Worm (Caenorhabditis elegans) whole organism, young adult: ENCODE data around the gene C32D5.10.

Experiments used
- B0035.1 ChIP-seq: sonication (generic microtip); optimal IDR thresholded peaks from 2 replicates; lab custom pipeline; 2016; ENCODE audit warnings: missing genetic modification characterization, mild to moderate bottlenecking, missing compliant biosample characterization, missing genotype, missing genetic modification reagents
- B0336.3 ChIP-seq: fragments of 200-800 bp; sonication (Bioruptor generic); IDR thresholded peaks from 2 replicates; pipeline ENCODE4 v1.3.6; 2022; ENCODE audit warnings: missing genetic modification characterization, missing compliant biosample characterization
- C06A6.2 ChIP-seq: fragments of 200-800 bp; sonication (Bioruptor generic); conservative IDR thresholded peaks from 2 replicates; pipeline ENCODE4 v1.3.6; 2022; ENCODE audit warnings: missing genetic modification characterization, missing compliant biosample characterization
- C17E4.6 ChIP-seq: fragments of 200-800 bp; sonication (Bioruptor generic); IDR thresholded peaks from 2 replicates; pipeline ENCODE4 v1.3.6; 2022; ENCODE audit warnings: missing genetic modification reagents, missing genetic modification characterization, missing compliant biosample characterization
- F22D6.2 ChIP-seq: sonication (generic microtip); optimal IDR thresholded peaks from 2 replicates; lab custom pipeline; 2016; ENCODE audit warnings: mild to moderate bottlenecking, missing genetic modification characterization, missing compliant biosample characterization
- F57C9.4 ChIP-seq: sonication (generic microtip); optimal IDR thresholded peaks from 2 replicates; lab custom pipeline; 2017; ENCODE audit warnings: mild to moderate bottlenecking, missing genetic modification characterization, missing compliant biosample characterization
- K12H6.12 ChIP-seq: fragments of 200-800 bp; sonication (Bioruptor generic); optimal IDR thresholded peaks from 2 replicates; lab custom pipeline; 2018; ENCODE audit warnings: mild to moderate bottlenecking, missing genetic modification characterization, missing compliant biosample characterization
- T07F8.4 ChIP-seq: sonication (generic microtip); optimal IDR thresholded peaks from 2 replicates; lab custom pipeline; 2016; ENCODE audit warnings: mild to moderate bottlenecking, missing genetic modification characterization, moderate library complexity, missing compliant biosample characterization
- Y53G8AR.9 ChIP-seq: fragments of 200-800 bp; sonication (Bioruptor generic); conservative IDR thresholded peaks from 2 replicates; pipeline ENCODE4 v1.3.6; 2022; ENCODE audit warnings: missing genetic modification reagents, missing genetic modification characterization, missing compliant biosample characterization
- Y79H2A.3 ChIP-seq: fragments of 200-800 bp; sonication (Bioruptor generic); conservative IDR thresholded peaks from 2 replicates; pipeline ENCODE4 v1.3.6; 2022; ENCODE audit warnings: missing genetic modification reagents, missing genetic modification characterization, missing compliant biosample characterization
- ama-1 ChIP-seq, 3 experiments: fragments of 150-350 bp in 1 of 3; sonication (generic microtip) in 2 of 3; optimal IDR thresholded peaks; 2 replicates each; lab custom pipeline; 2014 to 2018; ENCODE audit warnings: missing biosample characterization in 2 of 3, missing genetic modification characterization in 2 of 3, missing genetic modification reagents in 2 of 3
- attf-5 ChIP-seq: fragments of 200-800 bp; sonication (Bioruptor generic); optimal IDR thresholded peaks from 2 replicates; lab custom pipeline; 2018; ENCODE audit warnings: mild to moderate bottlenecking, missing genetic modification characterization, missing compliant biosample characterization
- cebp-1 ChIP-seq, 2 experiments: fragments of 200-800 bp in 1 of 2; sonication (Bioruptor generic) in 1 of 2; sonication (generic microtip) in 1 of 2; IDR thresholded peaks in 1 of 2; optimal IDR thresholded peaks in 1 of 2; 2 replicates each; pipeline versions ENCODE4 v1.3.6 to Lab custom; 2017 to 2022; ENCODE audit warnings: missing compliant biosample characterization in 2 of 2, missing genetic modification characterization in 2 of 2, mild to moderate bottlenecking in 1 of 2, missing genetic modification reagents in 1 of 2, moderate library complexity in 1 of 2
- ceh-58 ChIP-seq: fragments of 200-800 bp; sonication (Bioruptor generic); IDR thresholded peaks from 2 replicates; pipeline ENCODE4 v1.3.6; 2022; ENCODE audit warnings: missing genetic modification characterization, missing compliant biosample characterization
- dox-1 ChIP-seq: fragments of 200-800 bp; sonication (Bioruptor generic); IDR thresholded peaks from 2 replicates; pipeline ENCODE4 v1.3.6; 2022; ENCODE audit warnings: missing genetic modification reagents, missing genetic modification characterization, missing compliant biosample characterization
- egrh-3 ChIP-seq: fragments of 200-800 bp; sonication (Bioruptor generic); IDR thresholded peaks from 2 replicates; pipeline ENCODE4 v1.3.6; 2022; ENCODE audit warnings: missing genetic modification reagents, missing genetic modification characterization, missing compliant biosample characterization
- ekl-4 ChIP-seq: fragments of 200-800 bp; sonication (Bioruptor generic); IDR thresholded peaks from 2 replicates; pipeline ENCODE4 v1.3.6; 2022; ENCODE audit warnings: missing genetic modification reagents, missing genetic modification characterization, missing compliant biosample characterization
- fkh-3 ChIP-seq: sonication (generic microtip); optimal IDR thresholded peaks from 2 replicates; lab custom pipeline; 2016; ENCODE audit warnings: mild to moderate bottlenecking, missing genetic modification characterization, missing compliant biosample characterization
- hlh-12 ChIP-seq: sonication (generic microtip); optimal IDR thresholded peaks from 2 replicates; lab custom pipeline; 2016; ENCODE audit warnings: missing genetic modification characterization, missing compliant biosample characterization
- hmg-1.2 ChIP-seq: fragments of 200-800 bp; sonication (Bioruptor generic); IDR thresholded peaks from 2 replicates; pipeline ENCODE4 v1.3.6; 2022; ENCODE audit warnings: missing genetic modification reagents, missing genetic modification characterization, missing compliant biosample characterization
- hmg-20 ChIP-seq: fragments of 200-800 bp; sonication (Bioruptor generic); IDR thresholded peaks from 2 replicates; pipeline ENCODE4 v1.3.6; 2022; ENCODE audit warnings: missing genetic modification reagents, missing genetic modification characterization, missing compliant biosample characterization
- hrde-1 ChIP-seq: sonication (generic microtip); optimal IDR thresholded peaks from 2 replicates; lab custom pipeline; 2016; ENCODE audit warnings: missing genetic modification characterization, mild to moderate bottlenecking, missing compliant biosample characterization, moderate library complexity, missing genotype, missing genetic modification reagents, borderline replicate concordance
- lag-1 ChIP-seq: fragments of 200-800 bp; sonication (Bioruptor generic); IDR thresholded peaks from 2 replicates; pipeline ENCODE4 v1.3.6; 2022; ENCODE audit warnings: missing genetic modification reagents, missing genetic modification characterization, missing compliant biosample characterization
- lsl-1 ChIP-seq: fragments of 200-800 bp; sonication (Bioruptor generic); optimal IDR thresholded peaks from 2 replicates; lab custom pipeline; 2018; ENCODE audit warnings: mild to moderate bottlenecking, missing genetic modification characterization, moderate library complexity, missing compliant biosample characterization
- madf-3 ChIP-seq: fragments of 200-800 bp; sonication (Bioruptor generic); IDR thresholded peaks from 2 replicates; pipeline ENCODE4 v1.3.6; 2022; ENCODE audit warnings: missing genetic modification reagents, missing genetic modification characterization, missing compliant biosample characterization
- madf-6 ChIP-seq: fragments of 200-800 bp; sonication (Bioruptor generic); IDR thresholded peaks from 2 replicates; pipeline ENCODE4 v1.3.6; 2022; ENCODE audit warnings: missing genetic modification reagents, missing genetic modification characterization, missing compliant biosample characterization
- mcd-1 ChIP-seq: fragments of 200-800 bp; sonication (Bioruptor generic); IDR thresholded peaks from 2 replicates; pipeline ENCODE4 v1.3.6; 2022; ENCODE audit warnings: missing genetic modification reagents, missing genetic modification characterization, missing compliant biosample characterization
- nfyb-1 ChIP-seq: fragments of 200-800 bp; sonication (Bioruptor generic); IDR thresholded peaks from 2 replicates; pipeline ENCODE4 v1.3.6; 2022; ENCODE audit warnings: missing genetic modification reagents, missing genetic modification characterization, missing compliant biosample characterization
- nhr-120 ChIP-seq: fragments of 200-800 bp; sonication (Bioruptor generic); IDR thresholded peaks from 2 replicates; pipeline ENCODE4 v1.3.6; 2022; ENCODE audit warnings: missing genetic modification characterization, missing compliant biosample characterization
- nhr-80 ChIP-seq: sonication (generic microtip); optimal IDR thresholded peaks from 2 replicates; lab custom pipeline; 2016; ENCODE audit warnings: missing genetic modification characterization, missing compliant biosample characterization
- pbrm-1 ChIP-seq: fragments of 200-800 bp; sonication (Bioruptor generic); IDR thresholded peaks from 2 replicates; pipeline ENCODE4 v1.3.6; 2022; ENCODE audit warnings: missing genetic modification reagents, missing genetic modification characterization, missing compliant biosample characterization
- pha-4 ChIP-seq: fragments of 150-350 bp; sonication (generic microtip); optimal IDR thresholded peaks from 2 replicates; lab custom pipeline; 2014; ENCODE audit warnings: missing biosample characterization, missing genetic modification reagents, missing genetic modification characterization
- snpc-3.4 ChIP-seq: sonication (generic microtip); optimal IDR thresholded peaks from 2 replicates; lab custom pipeline; 2017; ENCODE audit warnings: missing genetic modification characterization, mild to moderate bottlenecking, missing compliant biosample characterization, antibody characterized with exemption, moderate library complexity, missing genotype, missing genetic modification reagents
- snpc-4 ChIP-seq, 5 experiments: fragments of 150-350 bp in 1 of 5; sonication (generic microtip) in 4 of 5; optimal IDR thresholded peaks; 2 replicates each; lab custom pipeline; 2014 to 2018; ENCODE audit warnings: missing genetic modification characterization in 5 of 5, missing biosample characterization in 3 of 5, antibody characterized with exemption in 2 of 5, mild to moderate bottlenecking in 2 of 5, missing compliant biosample characterization in 2 of 5, missing genotype in 2 of 5, moderate library complexity in 2 of 5, missing genetic modification reagents in 1 of 5
- unc-62 ChIP-seq: fragments of 150-350 bp; optimal IDR thresholded peaks from 2 replicates; lab custom pipeline; 2014; ENCODE audit warnings: missing biosample characterization, missing genetic modification reagents, missing genetic modification characterization
- ztf-22 ChIP-seq: fragments of 200-800 bp; sonication (Bioruptor generic); optimal IDR thresholded peaks from 2 replicates; lab custom pipeline; 2018; ENCODE audit warnings: mild to moderate bottlenecking, missing genetic modification characterization, moderate library complexity, missing compliant biosample characterization
- ztf-3 ChIP-seq: fragments of 200-800 bp; sonication (Bioruptor generic); optimal IDR thresholded peaks from 2 replicates; lab custom pipeline; 2018; ENCODE audit warnings: mild to moderate bottlenecking, missing genetic modification characterization, missing compliant biosample characterization

The C32D5.10 gene

DNA sequence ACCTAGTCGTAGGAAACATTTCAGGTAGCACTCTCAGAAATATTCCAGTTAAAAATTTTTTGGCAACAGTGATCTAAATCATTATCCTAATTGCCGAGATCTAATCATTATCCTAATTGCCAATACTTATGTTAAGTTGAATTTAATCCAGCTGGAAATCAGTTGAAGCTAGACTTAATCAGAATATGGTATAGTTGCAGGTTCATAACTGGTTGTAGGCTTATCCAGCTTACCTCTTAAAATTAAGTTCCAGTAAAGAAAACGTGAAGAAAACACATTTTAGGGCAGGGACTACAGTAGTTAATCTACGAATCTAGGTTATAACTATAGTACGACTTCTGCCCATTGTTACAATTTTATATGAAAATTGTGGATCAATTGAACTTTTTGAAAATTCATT lies 24.9 kb upstream of the C32D5.10 start:
- TF ChIP-seq T07F8.4 (tag; lab: Kevin White, UChicago), result no peak

DNA sequence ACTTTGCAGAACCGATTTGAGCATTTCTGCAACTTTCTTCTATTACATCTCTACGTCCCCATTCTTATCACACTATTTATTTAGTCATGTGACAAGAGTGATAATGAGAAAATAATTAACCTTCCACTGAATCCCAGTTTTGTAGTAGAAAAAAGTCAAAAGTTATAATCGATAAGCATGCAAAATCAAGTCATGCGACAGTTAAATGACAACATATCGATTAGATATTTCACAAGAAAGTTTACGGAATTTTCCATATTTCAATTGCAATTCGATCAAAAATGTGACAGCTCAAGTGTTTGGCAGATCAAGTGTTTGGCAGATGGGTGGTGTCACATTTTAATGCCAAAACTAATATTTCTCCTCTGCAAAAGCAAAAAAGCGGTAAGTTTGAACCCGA lies 22.9 kb upstream of the C32D5.10 start:
- peak; percentile 64 for TF ChIP-seq unc-62 (GFP tag; lab: Kevin White, UChicago)
- TF ChIP-seq cebp-1 (GFP tag; IDR thresholded peaks at IDR 0.05; lab: Robert Waterston, UW), result no peak; the same call in 1 of the 2 replicates
- TF ChIP-seq cebp-1 (tag; optimal IDR thresholded peaks at IDR 0.05; lab: Kevin White, UChicago), result peak; percentile 83
- no peak for TF ChIP-seq hlh-12 (tag; lab: Kevin White, UChicago)
- no peak for TF ChIP-seq pbrm-1 (GFP tag; lab: Robert Waterston, UW)
- TF ChIP-seq lsl-1 (GFP tag; lab: Kevin White, UChicago), result no peak
- TF ChIP-seq dox-1, result no peak
- peak; percentile 11 for TF ChIP-seq hrde-1
- no peak for TF ChIP-seq pha-4 (tag; lab: Kevin White, UChicago)
- no peak for TF ChIP-seq F22D6.2 (tag; lab: Kevin White, UChicago)
- TF ChIP-seq B0336.3 (GFP tag; lab: Robert Waterston, UW), result peak; percentile 67
- TF ChIP-seq C17E4.6, result no peak
- TF ChIP-seq mcd-1 (GFP tag; lab: Robert Waterston, UW), result peak; percentile 18; the same call in 1 of the 2 replicates
- TF ChIP-seq B0035.1 (tag; lab: Kevin White, UChicago), result no peak
- no peak for TF ChIP-seq nfyb-1 (GFP tag; lab: Robert Waterston, UW)
- no peak for TF ChIP-seq Y79H2A.3
- peak; percentile 81 for TF ChIP-seq nhr-80 (tag; lab: Kevin White, UChicago)
- TF ChIP-seq ekl-4 (GFP tag; lab: Robert Waterston, UW), result 0 out of 2 replicates have a peak, but pooled peaks have one; percentile 6
- no peak for TF ChIP-seq K12H6.12 (tag; lab: Kevin White, UChicago)
- TF ChIP-seq ztf-3, result no peak
- no peak for TF ChIP-seq lag-1 (GFP tag; lab: Robert Waterston, UW)
- no peak for TF ChIP-seq hmg-1.2 (GFP tag; lab: Robert Waterston, UW)
- TF ChIP-seq madf-6 (GFP tag; lab: Robert Waterston, UW), result peak; percentile 44; the same call in 1 of the 2 replicates
- TF ChIP-seq fkh-3 (tag; lab: Kevin White, UChicago), result no peak
- TF ChIP-seq attf-5 (GFP tag; lab: Kevin White, UChicago), result peak; percentile 27
- TF ChIP-seq madf-3 (GFP tag; lab: Robert Waterston, UW), result no peak
- TF ChIP-seq hmg-20 (GFP tag; lab: Robert Waterston, UW), result no peak
- 0 out of 2 replicates have a peak, but pooled peaks have one; percentile 9 for TF ChIP-seq Y53G8AR.9 (GFP tag; lab: Robert Waterston, UW)
- TF ChIP-seq C06A6.2 (GFP tag; lab: Robert Waterston, UW), result no peak
- TF ChIP-seq snpc-4 (GFP tag; optimal IDR thresholded peaks at IDR 0.05; lab: Kevin White, UChicago), result no peak
- TF ChIP-seq snpc-4 (tag; optimal IDR thresholded peaks at IDR 0.05; lab: Kevin White, UChicago), result no peak
- no peak for TF ChIP-seq F57C9.4 (tag; lab: Kevin White, UChicago)

DNA sequence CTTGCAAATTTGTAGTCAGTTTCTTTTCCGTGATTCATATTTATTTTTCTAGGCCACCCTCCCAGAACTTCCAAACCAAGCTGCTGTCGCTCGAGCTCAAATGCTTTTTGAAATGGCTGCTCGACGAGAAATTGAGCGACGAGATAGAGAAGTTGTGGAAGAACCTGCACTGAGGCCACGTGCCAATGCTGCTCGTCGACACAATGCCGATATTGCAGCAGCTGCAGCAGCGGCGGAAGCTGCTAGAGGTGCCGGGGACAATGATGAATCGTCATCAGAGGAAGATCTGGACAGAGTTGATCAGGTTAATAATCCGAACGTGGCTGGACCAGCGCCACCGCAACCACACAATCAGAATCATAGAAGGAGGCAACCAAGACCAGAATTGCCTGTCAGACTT lies 21.6 kb upstream of the C32D5.10 start:
- TF ChIP-seq egrh-3 (GFP tag; lab: Robert Waterston, UW) (peak; percentile 37; the same call in 1 of the 2 replicates), ceh-58 (GFP tag; lab: Robert Waterston, UW) (0 out of 2 replicates have a peak, but pooled peaks have one; percentile 60), ztf-22 (no peak), snpc-3.4 (no peak), nhr-120 (GFP tag; lab: Robert Waterston, UW) (no peak), ama-1 (optimal IDR thresholded peaks at IDR 0.05; lab: Kevin White, UChicago) (no peak), ama-1 (GFP tag; optimal IDR thresholded peaks at IDR 0.05; lab: Kevin White, UChicago) (no peak), mcd-1 (GFP tag; lab: Robert Waterston, UW) (peak; percentile 40; the same call in 1 of the 2 replicates)
